Fruit fly (Drosophila melanogaster) whole organism, prepupa: ENCODE results near the gene CG13454.

Source experiments
- CG1621 ChIP-seq: fragments of 200-800 bp; sonication (Bioruptor generic); optimal IDR thresholded peaks from 3 replicates; lab custom pipeline; 2018; ENCODE audit warnings: missing biosample characterization, mild to moderate bottlenecking, missing genetic modification characterization
- CG3032 ChIP-seq: fragments of 200-800 bp; optimal IDR thresholded peaks from 2 replicates; lab custom pipeline; 2019; ENCODE audit warnings: missing biosample characterization, mild to moderate bottlenecking, missing genetic modification characterization, moderate library complexity
- CG8319 ChIP-seq: fragments of 200-800 bp; sonication (Bioruptor generic); optimal IDR thresholded peaks from 3 replicates; lab custom pipeline; 2016; ENCODE audit warnings: missing biosample characterization, missing genetic modification characterization
- acj6 ChIP-seq: fragments of 200-800 bp; sonication (Bioruptor generic); optimal IDR thresholded peaks from 3 replicates; lab custom pipeline; 2016; ENCODE audit warnings: missing biosample characterization, missing genetic modification characterization
- dsx ChIP-seq: fragments of 200-800 bp; optimal IDR thresholded peaks from 3 replicates; lab custom pipeline; 2019; ENCODE audit warnings: missing biosample characterization, mild to moderate bottlenecking, missing genetic modification characterization, moderate library complexity; ENCODE audit not compliant: poor library complexity, severe bottlenecking

DNA sequence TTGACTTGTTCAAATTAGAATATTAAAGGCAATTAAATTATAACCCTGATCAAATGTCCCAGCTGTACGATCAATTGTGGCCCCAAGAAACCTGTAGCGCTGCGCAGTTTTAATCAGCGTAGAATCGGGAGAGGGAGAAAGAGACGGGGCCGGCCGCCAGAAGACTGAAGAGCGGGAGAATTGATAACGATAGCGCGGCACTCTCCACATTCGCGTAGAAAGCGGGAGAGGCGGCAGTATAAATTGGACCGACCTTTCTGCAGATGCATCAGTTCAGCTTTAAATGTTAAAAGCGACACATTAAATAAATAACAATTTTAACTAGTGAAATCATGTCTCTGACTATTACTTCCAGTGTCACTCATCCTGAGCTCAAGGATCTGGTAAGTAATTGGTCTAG lies 6.1 kb downstream of the CG13454 start, which contains the start of gene MsrA:
- TF ChIP-seq CG8319 (GFP tag; lab: Kevin White, UChicago) (no peak), CG1621 (no peak), acj6 (GFP tag; lab: Kevin White, UChicago) (no peak), CG3032 (tag; lab: Kevin White, UChicago) (no peak), dsx (no peak)
